Fruit fly (Drosophila melanogaster) whole organism, embryonic: ENCODE results near the gene heix.

Experiments
- BEAF-32 ChIP-seq: fragments of 200-800 bp; sonication (Bioruptor generic); optimal IDR thresholded peaks from 3 replicates; lab custom pipeline; 2017; ENCODE audit warnings: missing biosample characterization, missing genetic modification characterization, mild to moderate bottlenecking, moderate library complexity, missing genetic modification reagents
- C15 ChIP-seq: fragments of 200-800 bp; sonication (Bioruptor generic); IDR thresholded peaks from 3 replicates; pipeline ENCODE4 v1.3.6; 2022; ENCODE audit warnings: missing biosample characterization, missing genetic modification characterization
- CG11398 ChIP-seq: fragments of 200-800 bp; sonication (Bioruptor generic); optimal IDR thresholded peaks from 2 replicates; lab custom pipeline; 2016; ENCODE audit warnings: missing biosample characterization, missing genetic modification characterization
- CG13624 ChIP-seq: fragments of 200-800 bp; sonication (Bioruptor generic); optimal IDR thresholded peaks from 2 replicates; lab custom pipeline; 2016; ENCODE audit warnings: missing biosample characterization, missing genetic modification characterization
- CG14667 ChIP-seq: fragments of 200-800 bp; sonication (Bioruptor generic); IDR thresholded peaks from 2 replicates; pipeline ENCODE4 v1.3.6; 2022; ENCODE audit warnings: missing biosample characterization, missing genetic modification characterization
- CG15011 ChIP-seq: fragments of 200-800 bp; sonication (Bioruptor generic); optimal IDR thresholded peaks from 3 replicates; lab custom pipeline; 2018; ENCODE audit warnings: missing biosample characterization, mild to moderate bottlenecking, missing genetic modification characterization
- CG16813 ChIP-seq: fragments of 200-800 bp; sonication (Bioruptor generic); IDR thresholded peaks from 3 replicates; pipeline ENCODE4 v1.3.6; 2022; ENCODE audit warnings: missing biosample characterization, missing genetic modification characterization; ENCODE audit not compliant: partially characterized antibody
- CG2120 ChIP-seq: fragments of 200-800 bp; sonication (Bioruptor generic); optimal IDR thresholded peaks from 3 replicates; lab custom pipeline; 2016; ENCODE audit warnings: missing biosample characterization, missing genetic modification characterization
- CG30431 ChIP-seq: fragments of 200-800 bp; sonication (Bioruptor generic); optimal IDR thresholded peaks from 2 replicates; lab custom pipeline; 2017; ENCODE audit warnings: missing biosample characterization, missing genetic modification characterization
- CG31388 ChIP-seq: fragments of 200-800 bp; sonication (Bioruptor generic); optimal IDR thresholded peaks from 2 replicates; lab custom pipeline; 2016; ENCODE audit warnings: missing biosample characterization, missing genetic modification characterization
- CG33213 ChIP-seq: fragments of 200-800 bp; sonication (Bioruptor generic); optimal IDR thresholded peaks from 3 replicates; lab custom pipeline; 2016; ENCODE audit warnings: missing biosample characterization, missing genetic modification characterization
- CG42726 ChIP-seq: fragments of 200-800 bp; sonication (Bioruptor generic); IDR thresholded peaks from 2 replicates; pipeline ENCODE4 v1.3.6; 2022; ENCODE audit warnings: missing biosample characterization, missing genetic modification characterization; ENCODE audit not compliant: partially characterized antibody
- CG8290 ChIP-seq, 3 experiments: fragments of 200-800 bp; sonication (Bioruptor generic); optimal IDR thresholded peaks; 2 replicates each; lab custom pipeline; 2016 to 2019; ENCODE audit warnings: missing biosample characterization in 3 of 3, missing genetic modification characterization in 3 of 3, mild to moderate bottlenecking in 2 of 3, moderate library complexity in 1 of 3
- CG8388 ChIP-seq: fragments of 200-800 bp; sonication (Bioruptor generic); optimal IDR thresholded peaks from 2 replicates; lab custom pipeline; 2019; ENCODE audit warnings: missing biosample characterization, mild to moderate bottlenecking, missing genetic modification characterization, moderate library complexity
- Dip2 ChIP-seq: fragments of 200-800 bp; sonication (Bioruptor generic); IDR thresholded peaks from 2 replicates; pipeline ENCODE4 v1.3.6; 2022; ENCODE audit warnings: missing biosample characterization, missing genetic modification characterization
- Gug ChIP-seq: fragments of 200-800 bp; sonication (Bioruptor generic); IDR thresholded peaks from 4 replicates; pipeline ENCODE4 v1.3.6; 2022; ENCODE audit warnings: missing biosample characterization, missing genetic modification characterization
- Hmx ChIP-seq: fragments of 200-800 bp; sonication (Bioruptor generic); optimal IDR thresholded peaks from 2 replicates; lab custom pipeline; 2016; ENCODE audit warnings: missing biosample characterization, missing genetic modification characterization
- MTF-1 ChIP-seq: fragments of 200-800 bp; sonication (Bioruptor generic); optimal IDR thresholded peaks from 2 replicates; lab custom pipeline; 2018; ENCODE audit warnings: missing biosample characterization, mild to moderate bottlenecking, missing genetic modification characterization, borderline replicate concordance
- Mes4 ChIP-seq: fragments of 200-800 bp; sonication (Bioruptor generic); optimal IDR thresholded peaks from 2 replicates; lab custom pipeline; 2016; ENCODE audit warnings: missing biosample characterization, missing genetic modification characterization
- Nf-YC ChIP-seq: fragments of 200-800 bp; optimal IDR thresholded peaks from 3 replicates; lab custom pipeline; 2019; ENCODE audit warnings: missing biosample characterization, mild to moderate bottlenecking, missing genetic modification characterization, moderate library complexity
- Ptx1 ChIP-seq: fragments of 200-800 bp; sonication (Bioruptor generic); IDR thresholded peaks from 2 replicates; pipeline ENCODE4 v1.3.6; 2022; ENCODE audit warnings: missing biosample characterization, missing genetic modification characterization
- Rfx ChIP-seq: fragments of 200-800 bp; sonication (Bioruptor generic); IDR thresholded peaks from 2 replicates; pipeline ENCODE4 v1.3.6; 2022; ENCODE audit warnings: missing biosample characterization, missing genetic modification characterization
- ase ChIP-seq: fragments of 200-800 bp; sonication (Bioruptor generic); IDR thresholded peaks from 3 replicates; pipeline ENCODE4 v1.3.6; 2022; ENCODE audit warnings: missing biosample characterization, missing genetic modification characterization
- bab2 ChIP-seq: fragments of 200-800 bp; sonication (Bioruptor generic); optimal IDR thresholded peaks from 2 replicates; lab custom pipeline; 2016; ENCODE audit warnings: missing biosample characterization, missing genetic modification characterization
- cas ChIP-seq: fragments of 200-800 bp; sonication (Bioruptor generic); IDR thresholded peaks from 2 replicates; pipeline ENCODE4 v1.3.6; 2022; ENCODE audit warnings: missing biosample characterization, missing genetic modification characterization
- chif ChIP-seq, 2 experiments: fragments of 200-800 bp; sonication (Bioruptor generic); optimal IDR thresholded peaks; 3 replicates each; lab custom pipeline; 2016; ENCODE audit warnings: missing biosample characterization in 2 of 2, missing genetic modification characterization in 2 of 2
- chinmo ChIP-seq: fragments of 200-800 bp; sonication (Bioruptor generic); IDR thresholded peaks from 4 replicates; pipeline ENCODE4 v1.3.6; 2022; ENCODE audit warnings: missing biosample characterization, missing genetic modification characterization; ENCODE audit not compliant: partially characterized antibody
- emc ChIP-seq: fragments of 200-800 bp; sonication (Bioruptor generic); optimal IDR thresholded peaks from 2 replicates; lab custom pipeline; 2016; ENCODE audit warnings: missing biosample characterization, missing genetic modification characterization
- eve ChIP-seq, 2 experiments: fragments of >200 bp; optimal IDR thresholded peaks; 2 replicates each; lab custom pipeline; 2017; ENCODE audit warnings: missing biosample characterization in 2 of 2, missing genetic modification characterization in 2 of 2
- fd96Cb ChIP-seq: fragments of 200-800 bp; sonication (Bioruptor generic); optimal IDR thresholded peaks from 2 replicates; lab custom pipeline; 2018; ENCODE audit warnings: missing biosample characterization, mild to moderate bottlenecking, missing genetic modification characterization, moderate library complexity
- gcm2 ChIP-seq: fragments of 200-800 bp; sonication (Bioruptor generic); optimal IDR thresholded peaks from 2 replicates; lab custom pipeline; 2016; ENCODE audit warnings: missing biosample characterization, missing genetic modification characterization
- hb ChIP-seq: fragments of 200-800 bp; sonication (Bioruptor generic); IDR thresholded peaks from 3 replicates; pipeline ENCODE4 v1.3.6; 2022; ENCODE audit warnings: missing biosample characterization, missing genetic modification characterization; ENCODE audit not compliant: partially characterized antibody
- hkb ChIP-seq, 2 experiments: fragments of 200-800 bp in 1 of 2; fragments of >200 bp in 1 of 2; sonication (Bioruptor generic) in 1 of 2; IDR thresholded peaks in 1 of 2; optimal IDR thresholded peaks in 1 of 2; 2 replicates each; pipeline versions ENCODE4 v1.3.6 to Lab custom; 2017 to 2022; ENCODE audit warnings: missing biosample characterization in 1 of 2, missing genetic modification characterization in 1 of 2
- lmd ChIP-seq: fragments of 200-800 bp; sonication (Bioruptor generic); IDR thresholded peaks from 2 replicates; pipeline ENCODE4 v1.3.6; 2022; ENCODE audit warnings: missing biosample characterization, missing genetic modification characterization
- lov ChIP-seq, 2 experiments: fragments of 200-800 bp in 1 of 2; fragments of >200 bp in 1 of 2; sonication (Bioruptor generic) in 1 of 2; IDR thresholded peaks in 1 of 2; optimal IDR thresholded peaks in 1 of 2; 2 replicates in 1 of 2; 3 replicates in 1 of 2; pipeline versions ENCODE4 v1.3.6 to Lab custom; 2017 to 2022; ENCODE audit warnings: missing biosample characterization in 1 of 2, missing genetic modification characterization in 1 of 2
- mirr ChIP-seq: fragments of 200-800 bp; sonication (Bioruptor generic); optimal IDR thresholded peaks from 3 replicates; lab custom pipeline; 2018; ENCODE audit warnings: missing biosample characterization, mild to moderate bottlenecking, missing genetic modification characterization
- nau ChIP-seq: fragments of 200-800 bp; sonication (Bioruptor generic); optimal IDR thresholded peaks from 3 replicates; lab custom pipeline; 2017; ENCODE audit warnings: missing biosample characterization, mild to moderate bottlenecking, missing genetic modification characterization, missing genetic modification reagents
- nom ChIP-seq: fragments of 200-800 bp; sonication (Bioruptor generic); optimal IDR thresholded peaks from 2 replicates; lab custom pipeline; 2017; ENCODE audit warnings: missing biosample characterization, missing genetic modification characterization, mild to moderate bottlenecking, moderate library complexity, missing genetic modification reagents
- pita ChIP-seq: fragments of 200-800 bp; sonication (Bioruptor generic); optimal IDR thresholded peaks from 2 replicates; lab custom pipeline; 2017; ENCODE audit warnings: missing biosample characterization, mild to moderate bottlenecking, missing genetic modification characterization
- pros ChIP-seq: fragments of 200-800 bp; sonication (Bioruptor generic); optimal IDR thresholded peaks from 3 replicates; lab custom pipeline; 2019; ENCODE audit warnings: missing biosample characterization, mild to moderate bottlenecking, missing genetic modification characterization, moderate library complexity
- pum ChIP-seq: fragments of 200-800 bp; sonication (Bioruptor generic); optimal IDR thresholded peaks from 2 replicates; lab custom pipeline; 2016; ENCODE audit warnings: missing biosample characterization, missing genetic modification characterization
- row ChIP-seq: fragments of 200-800 bp; sonication (Bioruptor generic); IDR thresholded peaks from 3 replicates; pipeline ENCODE4 v1.3.6; 2022; ENCODE audit warnings: missing biosample characterization, missing genetic modification characterization
- scrt ChIP-seq: fragments of 200-800 bp; sonication (Bioruptor generic); optimal IDR thresholded peaks from 2 replicates; lab custom pipeline; 2018; ENCODE audit warnings: missing biosample characterization, mild to moderate bottlenecking, missing genetic modification characterization, moderate library complexity
- sisA ChIP-seq: fragments of 200-800 bp; sonication (Bioruptor generic); IDR thresholded peaks from 2 replicates; pipeline ENCODE4 v1.3.6; 2022; ENCODE audit warnings: missing biosample characterization, missing genetic modification characterization
- sob ChIP-seq: fragments of 200-800 bp; sonication (Bioruptor generic); IDR thresholded peaks from 2 replicates; pipeline ENCODE4 v1.3.6; 2022; ENCODE audit warnings: missing biosample characterization, missing genetic modification characterization
- stwl ChIP-seq: fragments of 200-800 bp; sonication (Bioruptor generic); optimal IDR thresholded peaks from 3 replicates; lab custom pipeline; 2018; ENCODE audit warnings: missing biosample characterization, mild to moderate bottlenecking, missing genetic modification characterization, moderate library complexity
- sug ChIP-seq: fragments of 200-800 bp; optimal IDR thresholded peaks from 2 replicates; lab custom pipeline; 2019; ENCODE audit warnings: missing biosample characterization, mild to moderate bottlenecking, missing genetic modification characterization, moderate library complexity
- twi ChIP-seq: fragments of 200-800 bp; optimal IDR thresholded peaks from 2 replicates; lab custom pipeline; 2019; ENCODE audit warnings: missing biosample characterization, mild to moderate bottlenecking, missing genetic modification characterization, moderate library complexity
- unc-4 ChIP-seq: fragments of 200-800 bp; sonication (Bioruptor generic); IDR thresholded peaks from 2 replicates; pipeline ENCODE4 v1.3.6; 2022; ENCODE audit warnings: missing biosample characterization, missing genetic modification characterization; ENCODE audit not compliant: partially characterized antibody
- usp ChIP-seq: fragments of >200 bp; optimal IDR thresholded peaks from 2 replicates; lab custom pipeline; 2017; ENCODE audit warnings: missing biosample characterization, missing genetic modification characterization

Gene heix

DNA sequence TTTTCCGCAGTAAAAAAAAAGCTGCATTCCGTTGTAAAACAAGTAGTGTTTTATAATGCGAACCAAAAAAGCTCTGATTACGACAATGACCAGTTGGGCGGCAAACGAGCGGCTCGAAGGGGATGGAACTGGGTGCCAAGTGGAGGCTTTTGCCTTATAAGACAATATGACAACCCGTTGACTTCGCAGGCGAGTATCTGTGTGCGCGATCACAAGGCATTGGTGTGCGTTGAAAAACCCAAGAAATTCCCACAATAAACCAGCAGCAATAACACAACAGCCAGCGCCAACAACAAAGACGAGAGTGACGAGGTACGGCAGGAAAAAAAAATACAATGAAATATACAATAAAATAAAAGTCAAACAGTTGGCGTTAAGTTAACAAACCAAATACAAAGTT, 15.4 kb upstream of the heix start (continued):
- no peak for TF ChIP-seq lmd
- TF ChIP-seq CG13624 (GFP tag; lab: Kevin White, UChicago), result no peak
- TF ChIP-seq CG33213 (GFP tag; lab: Kevin White, UChicago), result no peak
- no peak for TF ChIP-seq stwl (tag; lab: Kevin White, UChicago)
- TF ChIP-seq CG30431, result no peak
- no peak for TF ChIP-seq twi (tag; lab: Kevin White, UChicago)
- no peak for TF ChIP-seq cas
- peak; percentile 31; the same call in 1 of the 2 replicates for TF ChIP-seq sob (GFP tag; lab: Robert Waterston, UW)
- TF ChIP-seq bab2, result no peak
- TF ChIP-seq Mes4 (GFP tag; lab: Kevin White, UChicago), result no peak
- TF ChIP-seq pita, result no peak
- no peak for TF ChIP-seq ase (GFP tag; lab: Robert Waterston, UW)
- no peak; the same call in 1 of the 2 replicates for TF ChIP-seq unc-4 (GFP tag; lab: Robert Waterston, UW)
- no peak for TF ChIP-seq C15 (GFP tag; lab: Robert Waterston, UW)
- peak; percentile 36; the same call in 1 of the 2 replicates for TF ChIP-seq Rfx
- TF ChIP-seq CG16813, result no peak
- no peak for TF ChIP-seq lov (optimal IDR thresholded peaks at IDR 0.05; lab: Kevin White, UChicago)
- TF ChIP-seq lov (GFP tag; IDR thresholded peaks at IDR 0.05; lab: Robert Waterston, UW), result 0 out of 3 replicates have a peak, but pooled peaks have one; percentile 44
- no peak for TF ChIP-seq Dip2 (GFP tag; lab: Robert Waterston, UW)
- no peak for TF ChIP-seq Gug (GFP tag; lab: Robert Waterston, UW)
- peak; percentile 81 for TF ChIP-seq sug (tag; lab: Kevin White, UChicago)
- TF ChIP-seq emc (GFP tag; lab: Kevin White, UChicago), result no peak
- TF ChIP-seq scrt (GFP tag; lab: Kevin White, UChicago), result no peak
- no peak for TF ChIP-seq CG14667 (GFP tag; lab: Robert Waterston, UW)
- no peak for TF ChIP-seq usp
- TF ChIP-seq CG15011, result no peak
- TF ChIP-seq CG8290 (GFP tag; optimal IDR thresholded peaks at IDR 0.05; lab: Kevin White, UChicago), result no peak
- TF ChIP-seq CG8290 (tag; optimal IDR thresholded peaks at IDR 0.05; lab: Kevin White, UChicago), result peak in 1 of 2 experiments; percentile 38
- TF ChIP-seq Hmx (GFP tag; lab: Kevin White, UChicago), result no peak
- no peak for TF ChIP-seq CG42726 (GFP tag; lab: Robert Waterston, UW)
- TF ChIP-seq chinmo (GFP tag; lab: Robert Waterston, UW), result peak; percentile 95
- TF ChIP-seq pros (GFP tag; lab: Kevin White, UChicago), result peak; percentile 88
- no peak for TF ChIP-seq BEAF-32 (GFP tag; lab: Kevin White, UChicago)
- TF ChIP-seq CG8388 (GFP tag; lab: Kevin White, UChicago), result no peak
- TF ChIP-seq fd96Cb, result no peak
- TF ChIP-seq nom (GFP tag; lab: Kevin White, UChicago), result peak; percentile 78
- TF ChIP-seq CG2120 (GFP tag; lab: Kevin White, UChicago), result peak; percentile 2
- TF ChIP-seq nau (GFP tag; lab: Kevin White, UChicago), result no peak
- TF ChIP-seq CG31388, result no peak
- TF ChIP-seq hkb (optimal IDR thresholded peaks at IDR 0.05; lab: Kevin White, UChicago), result no peak
- TF ChIP-seq hkb (GFP tag; IDR thresholded peaks at IDR 0.05; lab: Robert Waterston, UW), result peak; percentile 25; the same call in 1 of the 2 replicates
- TF ChIP-seq mirr (GFP tag; lab: Kevin White, UChicago), result peak; percentile 77
- TF ChIP-seq hb (GFP tag; lab: Robert Waterston, UW), result no peak
- no peak for TF ChIP-seq MTF-1 (GFP tag; lab: Kevin White, UChicago)
- no peak for TF ChIP-seq row (GFP tag; lab: Robert Waterston, UW)
- no peak for TF ChIP-seq Ptx1 (GFP tag; lab: Robert Waterston, UW)
- TF ChIP-seq gcm2, result no peak
- TF ChIP-seq CG11398, result no peak
- TF ChIP-seq sisA (GFP tag; lab: Robert Waterston, UW), result no peak
- TF ChIP-seq pum (GFP tag; lab: Kevin White, UChicago), result no peak
- no peak for TF ChIP-seq chif (GFP tag; optimal IDR thresholded peaks at IDR 0.05; lab: Kevin White, UChicago)
- peak; percentile 27 for TF ChIP-seq Nf-YC
- TF ChIP-seq eve (GFP tag; optimal IDR thresholded peaks at IDR 0.05; lab: Kevin White, UChicago), result no peak
